Worm (Caenorhabditis elegans) whole organism, young adult: ENCODE results near the gene C45B11.5.

ENCODE experiments used
- B0336.3 ChIP-seq: fragments of 200-800 bp; sonication (Bioruptor generic); IDR thresholded peaks from 2 replicates; pipeline ENCODE4 v1.3.6; 2022; ENCODE audit warnings: missing genetic modification characterization, missing compliant biosample characterization
- D2030.7 ChIP-seq: fragments of 200-800 bp; sonication (Bioruptor generic); IDR thresholded peaks from 2 replicates; pipeline ENCODE4 v1.3.6; 2022; ENCODE audit warnings: missing genetic modification reagents, missing genetic modification characterization, missing compliant biosample characterization
- F23B12.7 ChIP-seq: sonication (generic microtip); optimal IDR thresholded peaks from 2 replicates; lab custom pipeline; 2017; ENCODE audit warnings: missing genetic modification characterization, mild to moderate bottlenecking, missing compliant biosample characterization, antibody characterized with exemption, moderate library complexity; ENCODE audit not compliant: insufficient read depth
- F49E8.2 ChIP-seq: sonication (generic microtip); optimal IDR thresholded peaks from 3 replicates; lab custom pipeline; 2017; ENCODE audit warnings: missing genetic modification characterization, mild to moderate bottlenecking, missing compliant biosample characterization, antibody characterized with exemption, moderate library complexity; ENCODE audit not compliant: insufficient read depth
- F55B11.4 ChIP-seq: sonication (generic microtip); optimal IDR thresholded peaks from 2 replicates; lab custom pipeline; 2016; ENCODE audit warnings: missing compliant biosample characterization, missing genetic modification characterization, borderline replicate concordance; ENCODE audit not compliant: insufficient read depth
- F57A8.1 ChIP-seq: fragments of 200-800 bp; sonication (Bioruptor generic); optimal IDR thresholded peaks from 2 replicates; lab custom pipeline; 2018; ENCODE audit warnings: mild to moderate bottlenecking, missing genetic modification characterization, moderate library complexity, missing compliant biosample characterization
- T26A5.8 ChIP-seq: sonication (generic microtip); optimal IDR thresholded peaks from 2 replicates; lab custom pipeline; 2016; ENCODE audit warnings: missing genetic modification characterization, missing compliant biosample characterization
- Y53G8AR.9 ChIP-seq: fragments of 200-800 bp; sonication (Bioruptor generic); conservative IDR thresholded peaks from 2 replicates; pipeline ENCODE4 v1.3.6; 2022; ENCODE audit warnings: missing genetic modification reagents, missing genetic modification characterization, missing compliant biosample characterization
- ama-1 ChIP-seq, 3 experiments: fragments of 150-350 bp in 1 of 3; sonication (generic microtip) in 2 of 3; optimal IDR thresholded peaks; 2 replicates each; lab custom pipeline; 2014 to 2018; ENCODE audit warnings: missing biosample characterization in 2 of 3, missing genetic modification characterization in 2 of 3, missing genetic modification reagents in 2 of 3
- atf-7 ChIP-seq: sonication (generic microtip); optimal IDR thresholded peaks from 2 replicates; lab custom pipeline; 2017; ENCODE audit warnings: mild to moderate bottlenecking, missing genetic modification characterization, missing compliant biosample characterization
- attf-5 ChIP-seq: fragments of 200-800 bp; sonication (Bioruptor generic); optimal IDR thresholded peaks from 2 replicates; lab custom pipeline; 2018; ENCODE audit warnings: mild to moderate bottlenecking, missing genetic modification characterization, missing compliant biosample characterization
- cebp-1 ChIP-seq, 2 experiments: fragments of 200-800 bp in 1 of 2; sonication (Bioruptor generic) in 1 of 2; sonication (generic microtip) in 1 of 2; IDR thresholded peaks in 1 of 2; optimal IDR thresholded peaks in 1 of 2; 2 replicates each; pipeline versions ENCODE4 v1.3.6 to Lab custom; 2017 to 2022; ENCODE audit warnings: missing compliant biosample characterization in 2 of 2, missing genetic modification characterization in 2 of 2, mild to moderate bottlenecking in 1 of 2, missing genetic modification reagents in 1 of 2, moderate library complexity in 1 of 2
- dox-1 ChIP-seq: fragments of 200-800 bp; sonication (Bioruptor generic); IDR thresholded peaks from 2 replicates; pipeline ENCODE4 v1.3.6; 2022; ENCODE audit warnings: missing genetic modification reagents, missing genetic modification characterization, missing compliant biosample characterization
- ekl-4 ChIP-seq: fragments of 200-800 bp; sonication (Bioruptor generic); IDR thresholded peaks from 2 replicates; pipeline ENCODE4 v1.3.6; 2022; ENCODE audit warnings: missing genetic modification reagents, missing genetic modification characterization, missing compliant biosample characterization
- ets-4 ChIP-seq: fragments of 200-800 bp; sonication (Bioruptor generic); optimal IDR thresholded peaks from 2 replicates; lab custom pipeline; 2018; ENCODE audit warnings: mild to moderate bottlenecking, missing genetic modification characterization, missing compliant biosample characterization
- hlh-26 ChIP-seq: fragments of 200-800 bp; sonication (Bioruptor generic); conservative IDR thresholded peaks from 2 replicates; pipeline ENCODE4 v1.3.6; 2022; ENCODE audit warnings: missing genetic modification reagents, missing genetic modification characterization, missing compliant biosample characterization
- hmg-20 ChIP-seq: fragments of 200-800 bp; sonication (Bioruptor generic); IDR thresholded peaks from 2 replicates; pipeline ENCODE4 v1.3.6; 2022; ENCODE audit warnings: missing genetic modification reagents, missing genetic modification characterization, missing compliant biosample characterization
- let-607 ChIP-seq, 2 experiments: fragments of 200-800 bp in 1 of 2; sonication (Bioruptor generic) in 1 of 2; sonication (generic microtip) in 1 of 2; optimal IDR thresholded peaks; 2 replicates each; lab custom pipeline; 2016 to 2018; ENCODE audit warnings: mild to moderate bottlenecking in 2 of 2, missing compliant biosample characterization in 2 of 2, missing genetic modification characterization in 2 of 2, moderate library complexity in 2 of 2, missing genotype in 1 of 2
- lin-40 ChIP-seq: sonication (generic microtip); optimal IDR thresholded peaks from 2 replicates; lab custom pipeline; 2016; ENCODE audit warnings: missing genetic modification characterization, mild to moderate bottlenecking, missing compliant biosample characterization, missing genotype, missing genetic modification reagents
- lsl-1 ChIP-seq: fragments of 200-800 bp; sonication (Bioruptor generic); optimal IDR thresholded peaks from 2 replicates; lab custom pipeline; 2018; ENCODE audit warnings: mild to moderate bottlenecking, missing genetic modification characterization, moderate library complexity, missing compliant biosample characterization
- lsy-27 ChIP-seq: sonication (generic microtip); optimal IDR thresholded peaks from 2 replicates; lab custom pipeline; 2017; ENCODE audit warnings: missing genetic modification characterization, mild to moderate bottlenecking, missing compliant biosample characterization, antibody characterized with exemption, missing genotype, borderline replicate concordance; ENCODE audit not compliant: insufficient read depth
- madf-6 ChIP-seq: fragments of 200-800 bp; sonication (Bioruptor generic); IDR thresholded peaks from 2 replicates; pipeline ENCODE4 v1.3.6; 2022; ENCODE audit warnings: missing genetic modification reagents, missing genetic modification characterization, missing compliant biosample characterization
- mcd-1 ChIP-seq: fragments of 200-800 bp; sonication (Bioruptor generic); IDR thresholded peaks from 2 replicates; pipeline ENCODE4 v1.3.6; 2022; ENCODE audit warnings: missing genetic modification reagents, missing genetic modification characterization, missing compliant biosample characterization
- mel-28 ChIP-seq: sonication (generic microtip); optimal IDR thresholded peaks from 2 replicates; lab custom pipeline; 2016; ENCODE audit warnings: borderline replicate concordance, mild to moderate bottlenecking, missing genetic modification characterization, missing compliant biosample characterization
- nhr-179 ChIP-seq: sonication (generic microtip); optimal IDR thresholded peaks from 2 replicates; lab custom pipeline; 2016; ENCODE audit warnings: mild to moderate bottlenecking, missing genetic modification characterization, missing compliant biosample characterization
- nhr-27 ChIP-seq: fragments of 200-800 bp; sonication (Bioruptor generic); optimal IDR thresholded peaks from 2 replicates; lab custom pipeline; 2018; ENCODE audit warnings: mild to moderate bottlenecking, missing genetic modification characterization, moderate library complexity, missing compliant biosample characterization
- nhr-80 ChIP-seq: sonication (generic microtip); optimal IDR thresholded peaks from 2 replicates; lab custom pipeline; 2016; ENCODE audit warnings: missing genetic modification characterization, missing compliant biosample characterization
- pha-4 ChIP-seq: fragments of 150-350 bp; sonication (generic microtip); optimal IDR thresholded peaks from 2 replicates; lab custom pipeline; 2014; ENCODE audit warnings: missing biosample characterization, missing genetic modification reagents, missing genetic modification characterization
- rpc-1 ChIP-seq, 2 experiments: fragments of 150-350 bp in 1 of 2; sonication (generic microtip) in 1 of 2; optimal IDR thresholded peaks; 2 replicates each; lab custom pipeline; 2014 to 2018; ENCODE audit warnings: missing biosample characterization in 1 of 2, missing genetic modification characterization in 1 of 2, missing genetic modification reagents in 1 of 2, missing genotype in 1 of 2
- sdz-38 ChIP-seq: sonication (generic microtip); optimal IDR thresholded peaks from 2 replicates; lab custom pipeline; 2016; ENCODE audit warnings: missing genotype, missing genetic modification characterization, missing compliant biosample characterization
- snpc-4 ChIP-seq, 5 experiments: fragments of 150-350 bp in 1 of 5; sonication (generic microtip) in 4 of 5; optimal IDR thresholded peaks; 2 replicates each; lab custom pipeline; 2014 to 2018; ENCODE audit warnings: missing genetic modification characterization in 5 of 5, missing biosample characterization in 3 of 5, antibody characterized with exemption in 2 of 5, mild to moderate bottlenecking in 2 of 5, missing compliant biosample characterization in 2 of 5, missing genotype in 2 of 5, moderate library complexity in 2 of 5, missing genetic modification reagents in 1 of 5
- tbp1 ChIP-seq: fragments of 200-800 bp; sonication (Bioruptor generic); optimal IDR thresholded peaks from 2 replicates; lab custom pipeline; 2018; ENCODE audit warnings: mild to moderate bottlenecking, missing genetic modification characterization, missing compliant biosample characterization
- tlf-1 ChIP-seq: fragments of 200-800 bp; sonication (Bioruptor generic); optimal IDR thresholded peaks from 2 replicates; lab custom pipeline; 2018; ENCODE audit warnings: mild to moderate bottlenecking, missing genetic modification characterization, missing compliant biosample characterization
- unc-62 ChIP-seq: fragments of 150-350 bp; optimal IDR thresholded peaks from 2 replicates; lab custom pipeline; 2014; ENCODE audit warnings: missing biosample characterization, missing genetic modification reagents, missing genetic modification characterization
- zfh-2 ChIP-seq: fragments of 200-800 bp; sonication (Bioruptor generic); conservative IDR thresholded peaks from 2 replicates; pipeline ENCODE4 v1.3.6; 2022; ENCODE audit warnings: missing genetic modification reagents, missing genetic modification characterization, missing compliant biosample characterization
- ztf-22 ChIP-seq: fragments of 200-800 bp; sonication (Bioruptor generic); optimal IDR thresholded peaks from 2 replicates; lab custom pipeline; 2018; ENCODE audit warnings: mild to moderate bottlenecking, missing genetic modification characterization, moderate library complexity, missing compliant biosample characterization
- ztf-26 ChIP-seq: sonication (generic microtip); optimal IDR thresholded peaks from 2 replicates; lab custom pipeline; 2017; ENCODE audit warnings: missing genetic modification characterization, missing compliant biosample characterization

Gene C45B11.5

ce11 chrV:11065513-11065912 is 23.9 kb downstream of the C45B11.5 start, which contains the start of gene nlp-80:
Gene nlp-80, minus strand, starts transcription at chrV:11065613.
- no peak for TF ChIP-seq zfh-2
- TF ChIP-seq nhr-27 = no peak
- TF ChIP-seq dox-1 (GFP tag; lab: Robert Waterston, UW) = no peak
- TF ChIP-seq lsl-1 (GFP tag; lab: Kevin White, UChicago) = no peak
- no peak for TF ChIP-seq ztf-26 (tag; lab: Kevin White, UChicago)

DNA sequence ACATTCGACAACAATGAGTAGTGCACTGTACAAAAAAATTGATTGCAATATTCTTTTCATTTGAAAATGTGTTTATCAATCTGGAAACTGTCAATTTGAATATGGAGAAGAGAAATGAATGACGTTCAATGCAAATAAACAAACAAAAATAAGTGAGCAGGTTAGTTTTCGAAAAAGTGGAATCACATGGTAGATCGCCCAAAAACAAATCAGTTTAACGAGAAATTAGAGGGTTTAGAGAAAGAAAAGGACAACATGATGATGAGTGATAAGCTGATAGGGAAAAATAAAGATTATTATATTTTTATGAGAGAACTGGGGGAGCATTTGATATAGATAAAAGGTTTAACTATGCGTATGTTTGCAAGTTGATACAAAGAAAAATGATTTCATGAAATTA is 27.7 kb downstream of the C45B11.5 start, which contains the start of gene T04C12.8:
Gene T04C12.8 (minus strand): TSS at position 82 of the 400 bp plus-strand sequence.
- peak; percentile 9 for TF ChIP-seq tbp1
- TF ChIP-seq mel-28 = no peak
- TF ChIP-seq snpc-4 (GFP tag; optimal IDR thresholded peaks at IDR 0.05; lab: Kevin White, UChicago) = no peak
- TF ChIP-seq snpc-4 (tag; optimal IDR thresholded peaks at IDR 0.05; lab: Kevin White, UChicago) = peak in 1 of 4 experiments; percentile 14
- no peak for TF ChIP-seq F57A8.1 (GFP tag; lab: Kevin White, UChicago)
- TF ChIP-seq tlf-1 = peak; percentile 46
- peak; percentile 88 for TF ChIP-seq unc-62 (GFP tag; lab: Kevin White, UChicago)
- TF ChIP-seq attf-5 (GFP tag; lab: Kevin White, UChicago) = peak; percentile 25
- TF ChIP-seq ztf-22 (GFP tag; lab: Kevin White, UChicago) = peak; percentile 84
- peak; percentile 2 for TF ChIP-seq ets-4 (GFP tag; lab: Kevin White, UChicago)
- TF ChIP-seq nhr-80 (tag; lab: Kevin White, UChicago) = peak; percentile 95
- peak in 1 of 2 experiments; percentile 27 for TF ChIP-seq let-607 (tag; optimal IDR thresholded peaks at IDR 0.05; lab: Kevin White, UChicago)
- peak; percentile 79 for TF ChIP-seq atf-7 (tag; lab: Kevin White, UChicago)
- 0 out of 2 replicates have a peak, but pooled peaks have one; percentile 24 for TF ChIP-seq B0336.3
- TF ChIP-seq lin-40 (tag; lab: Kevin White, UChicago) = peak; percentile 34
- no peak for TF ChIP-seq F23B12.7 (tag; lab: Kevin White, UChicago)
- no peak for TF ChIP-seq madf-6 (GFP tag; lab: Robert Waterston, UW)

- TF ChIP-seq nhr-80 (tag; lab: Kevin White, UChicago) (peak; percentile 77), mel-28 (no peak)
Measured at ce11 chrV:11070388-11070787, 28.8 kb downstream of the C45B11.5 start.

DNA sequence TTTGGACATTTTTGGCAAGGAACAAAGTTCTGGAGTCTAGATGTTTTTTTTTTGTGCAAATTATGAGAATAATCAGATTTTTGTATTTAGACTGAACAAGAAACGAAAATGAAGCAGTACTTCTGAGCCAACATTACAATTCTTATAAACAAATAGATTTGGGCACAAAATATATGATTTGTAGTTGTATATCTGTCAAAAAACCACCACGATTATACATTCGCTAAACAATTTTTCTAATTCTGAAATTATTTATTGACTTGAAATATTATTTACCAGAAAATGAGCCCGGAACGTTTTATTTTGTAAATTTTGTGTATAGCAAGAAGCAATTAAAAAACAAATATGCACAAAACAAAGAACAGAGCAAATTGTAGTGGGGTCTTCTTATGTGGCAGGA is 29.9 kb downstream of the C45B11.5 start:
- TF ChIP-seq ekl-4 (GFP tag; lab: Robert Waterston, UW) (peak; percentile 45; the same call in 1 of the 2 replicates), lsy-27 (tag; lab: Kevin White, UChicago) (no peak), pha-4 (no peak), T26A5.8 (tag; lab: Kevin White, UChicago) (no peak), hlh-26 (GFP tag; lab: Robert Waterston, UW) (no peak), F55B11.4 (tag; lab: Kevin White, UChicago) (no peak), mcd-1 (no peak), Y53G8AR.9 (GFP tag; lab: Robert Waterston, UW) (0 out of 2 replicates have a peak, but pooled peaks have one; percentile 22)

- TF ChIP-seq cebp-1 (GFP tag; IDR thresholded peaks at IDR 0.05; lab: Robert Waterston, UW) = no peak
- no peak for TF ChIP-seq cebp-1 (tag; optimal IDR thresholded peaks at IDR 0.05; lab: Kevin White, UChicago)
- no peak for TF ChIP-seq zfh-2
- no peak for TF ChIP-seq ama-1 (optimal IDR thresholded peaks at IDR 0.05; lab: Kevin White, UChicago)
- TF ChIP-seq ama-1 (GFP tag; optimal IDR thresholded peaks at IDR 0.05; lab: Kevin White, UChicago) = no peak
- no peak for TF ChIP-seq sdz-38 (tag; lab: Kevin White, UChicago)
- no peak for TF ChIP-seq hmg-20 (GFP tag; lab: Robert Waterston, UW)
- TF ChIP-seq rpc-1 (optimal IDR thresholded peaks at IDR 0.05; lab: Kevin White, UChicago) = no peak
- TF ChIP-seq rpc-1 (tag; optimal IDR thresholded peaks at IDR 0.05; lab: Kevin White, UChicago) = no peak
- TF ChIP-seq D2030.7 (GFP tag; lab: Robert Waterston, UW) = no peak
- no peak for TF ChIP-seq F49E8.2 (tag; lab: Kevin White, UChicago)
- no peak for TF ChIP-seq nhr-179 (tag; lab: Kevin White, UChicago)
Measured at ce11 chrV:11073354-11073753, 31.8 kb downstream of the C45B11.5 start.
